Worm (Caenorhabditis elegans): ENCODE results near the gene C35D10.12.
A peak's percentile ranks its signal among the peaks of the same experiment; 100 is the strongest.

C35D10.12 gene

ce11 chrIII:4910956-4911355 lies 36.4 kb upstream of the C35D10.12 start, which contains the start of gene F26F4.2:
TSS of gene F26F4.2 (plus strand) at chrIII:4911256.
- TF ChIP-seq madf-5 (GFP tag; IDR thresholded peaks at IDR 0.05), result no peak
- TF ChIP-seq ama-1 (optimal IDR thresholded peaks at IDR 0.05), result no peak
- no peak for TF ChIP-seq D1046.2 (GFP tag; IDR thresholded peaks at IDR 0.05)

ce11 chrIII:4909938-4910337 lies 35.4 kb upstream of the C35D10.12 start, which contains the start of gene F26F4.12:
TSS of gene F26F4.12 (minus strand) at chrIII:4910038.
- TF ChIP-seq lin-13 (GFP tag; optimal IDR thresholded peaks at IDR 0.05) (no peak), F44E2.7 (GFP tag; IDR thresholded peaks at IDR 0.05) (no peak), duxl-1 (tag; optimal IDR thresholded peaks at IDR 0.05; ENCODE audit: poor library complexity) (no peak), lin-38 (GFP tag; IDR thresholded peaks at IDR 0.05) (no peak), lim-7 (GFP tag; IDR thresholded peaks at IDR 0.05) (no peak)

ce11 chrIII:4906896-4907295 lies 32.3 kb upstream of the C35D10.12 start, which contains the start of gene rom-1:
TSS of gene rom-1 (plus strand) at chrIII:4907196.
- no peak for TF ChIP-seq zip-11 (GFP tag; IDR thresholded peaks at IDR 0.05)

ce11 chrIII:4906365-4906764 lies 31.8 kb upstream of the C35D10.12 start:
- TF ChIP-seq aha-1 (tag), result no peak
- TF ChIP-seq dve-1 (tag; optimal IDR thresholded peaks at IDR 0.05; ENCODE audit: insufficient read depth), result peak; percentile 35
- peak; percentile 22 for TF ChIP-seq mes-2 (tag; optimal IDR thresholded peaks at IDR 0.05; ENCODE audit: poor library complexity, severe bottlenecking)
- no peak for TF ChIP-seq ztf-7 (tag; optimal IDR thresholded peaks at IDR 0.05)
- TF ChIP-seq Y48G9A.11 (GFP tag; IDR thresholded peaks at IDR 0.05), result no peak
- peak; percentile 75 for TF ChIP-seq nhr-28 (tag; optimal IDR thresholded peaks at IDR 0.05)
- TF ChIP-seq fos-1 (tag; optimal IDR thresholded peaks at IDR 0.05), result no peak
- no peak for TF ChIP-seq mep-1 (tag; optimal IDR thresholded peaks at IDR 0.05)
- TF ChIP-seq unc-62 (GFP tag; optimal IDR thresholded peaks at IDR 0.05 in 1 of 2), result no peak
- TF ChIP-seq unc-62 (tag; optimal IDR thresholded peaks at IDR 0.05), result no peak
- TF ChIP-seq mxl-3 (GFP tag; optimal IDR thresholded peaks at IDR 0.05), result peak; percentile 25
- 0 out of 2 replicates have a peak, but pooled peaks have one; percentile 14 for TF ChIP-seq nhr-41 (GFP tag; IDR thresholded peaks at IDR 0.05)
- TF ChIP-seq pqm-1 (tag; optimal IDR thresholded peaks at IDR 0.05), result peak; percentile 68
- peak; percentile 33; the same call in 1 of the 2 replicates for TF ChIP-seq dmd-6 (GFP tag; IDR thresholded peaks at IDR 0.05)
- no peak for TF ChIP-seq nhr-237 (tag; optimal IDR thresholded peaks at IDR 0.05)
- TF ChIP-seq dpl-1 (GFP tag; optimal IDR thresholded peaks at IDR 0.05), result peak; percentile 25
- TF ChIP-seq daf-16 (GFP tag; optimal IDR thresholded peaks at IDR 0.05), result no peak
- TF ChIP-seq daf-16 (tag; optimal IDR thresholded peaks at IDR 0.05), result peak; percentile 16

DNA sequence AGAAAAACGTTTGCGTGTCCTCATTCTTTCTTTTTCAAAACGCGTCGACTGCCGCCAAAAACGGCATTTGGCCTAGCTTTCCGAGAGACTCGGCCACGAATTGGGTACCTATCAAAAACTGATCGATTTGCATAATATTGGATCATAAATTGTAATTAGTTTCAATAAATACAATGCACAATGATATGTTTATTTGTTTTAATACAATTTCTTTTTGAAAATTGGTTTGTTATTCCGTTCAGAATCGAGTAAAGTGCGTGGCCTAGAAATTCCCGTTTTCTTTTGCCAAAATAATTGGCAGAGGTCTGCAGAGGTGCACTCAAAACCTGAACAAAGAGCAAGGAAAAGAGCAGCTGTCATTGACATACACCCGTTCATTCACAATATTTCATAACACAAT lies 30.8 kb upstream of the C35D10.12 start, which contains the start of gene F26F4.8:
F26F4.8 (minus strand) TSS at position 69 of the 400 bp plus-strand sequence.
- TF ChIP-seq hif-1 (tag; optimal IDR thresholded peaks at IDR 0.05) (peak in 1 of 2 experiments; percentile 52), mdl-1 (tag; optimal IDR thresholded peaks at IDR 0.05) (no peak), mxl-2 (GFP tag; conservative IDR thresholded peaks at IDR 0.05) (no peak), mes-2 (tag; optimal IDR thresholded peaks at IDR 0.05; ENCODE audit: poor library complexity, severe bottlenecking) (peak; percentile 69), dpl-1 (GFP tag; optimal IDR thresholded peaks at IDR 0.05) (peak; percentile 49), dmd-9 (GFP tag; IDR thresholded peaks at IDR 0.05) (no peak), nhr-28 (tag; optimal IDR thresholded peaks at IDR 0.05) (no peak), madf-9 (GFP tag; conservative IDR thresholded peaks at IDR 0.05) (no peak), egl-43 (GFP tag; IDR thresholded peaks at IDR 0.05) (no peak), unc-130 (GFP tag; optimal IDR thresholded peaks at IDR 0.05) (peak; percentile 77), Y48G9A.11 (GFP tag; IDR thresholded peaks at IDR 0.05) (no peak), nhr-237 (tag; optimal IDR thresholded peaks at IDR 0.05) (no peak), rbr-2 (tag; optimal IDR thresholded peaks at IDR 0.05) (peak; percentile 3)
